Fruit fly (Drosophila melanogaster): ENCODE measurements around the gene CG31373.

- TF ChIP-seq CG8478 (optimal IDR thresholded peaks at IDR 0.05) (no peak), CTCF (optimal IDR thresholded peaks at IDR 0.05) (no peak)
These were observed 25.9 kb downstream of the CG31373 start for dm6 chr3R:10683226-10683625.
